Worm (Caenorhabditis elegans): Measurements from ENCODE around the gene ZK666.14.

- no peak for TF ChIP-seq skn-1 (tag; optimal IDR thresholded peaks at IDR 0.05)
- no peak for TF ChIP-seq pha-4 (tag; optimal IDR thresholded peaks at IDR 0.05)
- no peak for TF ChIP-seq nhr-11 (tag; optimal IDR thresholded peaks at IDR 0.05)
Measured at ce11 chrII:10519863-10520262, 25.3 kb downstream of the ZK666.14 start.

Measured in whole organism, L3 larva.